Worm (Caenorhabditis elegans) whole organism, L4/young adult: ENCODE results near the gene pqm-1.
"Not testable (repeated sequence)": the region's sequence is repeated elsewhere in the genome, so short reads cannot be mapped to it uniquely, and the experiment has no call there.

Source experiments
- W03F9.2 ChIP-seq: fragments of 150-350 bp; optimal IDR thresholded peaks from 2 replicates; lab custom pipeline; 2014; ENCODE audit warnings: missing biosample characterization, missing genetic modification characterization
- dao-5 ChIP-seq: sonication (generic microtip); optimal IDR thresholded peaks from 2 replicates; lab custom pipeline; 2016; ENCODE audit warnings: missing genotype, missing genetic modification characterization, moderate library complexity, missing compliant biosample characterization
- him-1 ChIP-seq: sonication (generic microtip); optimal IDR thresholded peaks from 2 replicates; lab custom pipeline; 2016; ENCODE audit warnings: missing genotype, missing genetic modification reagents, missing genetic modification characterization, missing compliant biosample characterization

The pqm-1 gene

DNA sequence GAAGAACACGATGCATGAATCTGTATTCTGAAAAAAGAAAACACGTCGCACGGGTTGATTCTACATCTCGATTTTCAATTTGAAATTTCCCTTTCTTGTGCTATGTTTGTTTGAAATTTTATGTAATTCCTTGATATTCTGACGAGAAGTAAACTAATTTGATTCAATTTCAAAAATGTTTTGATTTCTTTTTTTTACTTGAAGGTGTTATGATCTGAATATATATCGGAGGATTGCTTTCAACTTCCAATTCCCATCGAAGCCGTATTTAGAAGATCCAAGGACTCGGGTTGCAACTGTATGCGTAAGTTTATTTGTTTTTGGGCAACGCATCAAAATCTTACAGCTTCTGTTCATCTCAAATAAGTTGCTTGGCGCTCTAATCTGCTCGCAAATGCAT is 25.0 kb downstream of the pqm-1 start, which contains the start of gene F40F8.1:
Gene F40F8.1, plus strand, starts transcription at position 301 of the 400 bp plus-strand sequence.
- TF ChIP-seq W03F9.2 (tag; lab: Kevin White, UChicago) (no peak), dao-5 (tag; lab: Kevin White, UChicago) (no peak), him-1 (no peak)

DNA sequence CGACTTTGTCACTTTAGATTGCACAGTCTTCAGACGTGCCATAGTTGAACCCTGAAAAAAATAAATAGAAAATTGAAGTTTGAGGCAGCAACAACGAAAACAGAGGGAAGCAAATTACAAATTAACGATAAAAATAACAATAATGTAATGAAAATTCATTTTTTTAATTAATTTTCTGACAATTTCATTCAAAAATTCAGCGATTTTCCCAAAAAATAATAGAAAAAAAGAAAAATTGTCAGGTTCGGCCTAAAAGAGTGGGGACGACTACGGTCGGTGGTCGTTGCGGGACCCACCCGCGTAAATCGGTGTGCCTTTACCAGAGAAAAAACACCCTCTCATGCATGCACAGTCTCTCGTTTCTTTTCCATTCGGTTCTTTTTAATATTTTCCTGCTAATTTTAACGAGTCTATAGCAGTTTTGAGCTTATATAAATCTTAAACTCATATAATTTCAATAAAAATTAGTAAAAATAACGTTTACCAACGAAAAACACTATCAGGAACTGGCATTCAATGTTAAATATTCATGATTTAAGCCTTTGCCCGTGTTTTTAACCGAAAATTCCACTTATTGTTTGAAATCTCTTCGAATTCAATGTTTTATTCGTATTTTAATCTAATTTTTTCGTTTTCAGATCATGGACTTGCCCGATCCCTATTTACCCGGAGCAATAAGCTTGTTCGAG is 25.9 kb downstream of the pqm-1 start, which contains the start of the genes rps-9 and lsm-1:
Gene rps-9, minus strand, starts transcription at position 51 of the 689 bp plus-strand sequence.
Gene lsm-1, plus strand, starts transcription at position 639 of the 689 bp plus-strand sequence.
- TF ChIP-seq him-1 (no peak), dao-5 (tag; lab: Kevin White, UChicago) (no peak), W03F9.2 (tag; lab: Kevin White, UChicago) (peak; percentile 63)

DNA sequence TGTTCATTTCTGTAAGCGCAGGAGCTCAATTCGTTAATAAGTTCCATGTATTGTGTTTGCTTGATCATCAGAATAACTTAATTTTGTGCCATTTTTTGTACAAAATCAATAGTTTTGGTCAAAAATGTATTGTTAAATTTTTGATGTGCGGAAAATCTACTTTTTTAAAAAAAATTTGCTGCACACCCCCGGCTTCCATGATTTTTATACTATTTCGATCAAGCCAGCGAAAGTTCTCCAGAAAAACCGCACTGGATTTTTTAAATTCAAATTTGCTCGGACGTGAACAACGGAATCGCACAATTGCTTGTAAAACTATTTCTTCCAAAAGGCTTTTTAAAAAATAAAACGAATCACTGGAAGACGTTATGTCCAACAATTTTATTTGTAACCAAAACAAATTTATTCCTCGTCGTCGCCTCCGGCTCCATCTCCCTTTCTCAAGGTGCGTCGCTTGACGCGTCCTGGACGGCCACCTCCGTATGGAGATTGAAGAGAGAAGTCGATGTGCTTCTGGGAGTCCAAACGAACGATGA is 27.3 kb downstream of the pqm-1 start:
- TF ChIP-seq dao-5 (tag; lab: Kevin White, UChicago) (no peak), W03F9.2 (tag; lab: Kevin White, UChicago) (no peak), him-1 (no peak)

DNA sequence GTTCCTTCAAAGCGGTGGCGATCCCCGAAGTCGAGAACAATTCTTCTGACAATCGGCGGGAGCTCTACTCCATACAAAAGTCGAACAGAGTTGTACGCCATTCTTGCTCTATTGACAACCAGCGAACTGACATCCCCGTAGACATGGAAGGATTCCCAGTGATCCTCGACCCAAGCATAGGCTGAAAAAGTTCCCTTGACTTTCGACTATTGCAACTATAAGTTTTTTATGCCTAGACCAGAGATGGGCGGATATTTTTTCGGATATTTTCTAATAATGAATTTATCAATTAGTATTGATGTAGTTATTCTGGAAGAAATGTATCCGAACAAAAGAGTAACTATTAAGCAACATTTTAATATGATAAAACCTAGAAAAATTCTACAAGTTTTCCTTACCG is 30.6 kb downstream of the pqm-1 start, which contains the start of gene W10C6.2:
Gene W10C6.2, minus strand, starts transcription at position 101 of the 400 bp plus-strand sequence.
- not testable (repeated sequence) for TF ChIP-seq dao-5 (tag; lab: Kevin White, UChicago); W03F9.2 (tag; lab: Kevin White, UChicago); him-1

DNA sequence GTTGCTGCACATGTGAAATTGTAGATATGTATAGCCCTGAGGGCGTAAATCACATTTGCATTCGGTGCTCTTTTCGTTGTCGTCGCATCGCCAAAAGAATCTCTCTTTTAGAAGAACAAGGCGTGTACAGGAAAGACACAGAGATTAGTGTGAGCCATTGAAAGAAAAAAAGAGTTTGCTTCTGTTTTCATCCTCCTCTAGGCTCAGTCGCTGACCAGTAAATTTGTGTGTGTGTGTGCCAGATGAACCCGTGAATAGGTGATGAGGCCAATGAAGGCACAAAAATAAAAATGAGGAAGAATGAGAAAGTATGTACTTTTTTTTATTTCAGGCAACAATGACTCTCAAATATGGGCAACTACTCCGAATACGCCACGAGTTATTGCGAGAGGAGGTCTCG is 40.0 kb downstream of the pqm-1 start, which contains the start of gene mat-2:
Gene mat-2, plus strand, starts transcription at position 301 of the 400 bp plus-strand sequence.
- TF ChIP-seq him-1 (no peak), dao-5 (tag; lab: Kevin White, UChicago) (no peak), W03F9.2 (tag; lab: Kevin White, UChicago) (no peak)

DNA sequence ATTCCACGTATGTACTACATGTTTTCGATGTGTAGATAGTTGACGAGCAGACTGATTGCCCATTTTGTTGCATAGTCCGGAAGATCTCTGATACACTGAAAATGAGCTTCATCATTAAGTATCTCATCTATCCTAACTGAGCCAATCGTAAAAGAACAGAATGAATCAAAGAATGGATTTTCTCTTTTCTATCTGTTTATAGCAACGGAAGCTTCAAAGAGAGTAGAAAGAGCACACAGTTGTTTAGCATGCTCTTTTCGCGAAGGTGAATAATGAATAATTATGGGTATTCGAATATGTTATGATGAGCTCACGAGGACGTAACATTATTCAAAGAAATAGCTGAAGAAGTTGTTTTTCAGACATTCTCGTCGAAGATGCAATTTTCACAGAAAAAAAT is 41.3 kb downstream of the pqm-1 start, which contains the start of gene glb-4:
Gene glb-4, minus strand, starts transcription at position 101 of the 400 bp plus-strand sequence.
- no peak for TF ChIP-seq W03F9.2 (tag; lab: Kevin White, UChicago)

DNA sequence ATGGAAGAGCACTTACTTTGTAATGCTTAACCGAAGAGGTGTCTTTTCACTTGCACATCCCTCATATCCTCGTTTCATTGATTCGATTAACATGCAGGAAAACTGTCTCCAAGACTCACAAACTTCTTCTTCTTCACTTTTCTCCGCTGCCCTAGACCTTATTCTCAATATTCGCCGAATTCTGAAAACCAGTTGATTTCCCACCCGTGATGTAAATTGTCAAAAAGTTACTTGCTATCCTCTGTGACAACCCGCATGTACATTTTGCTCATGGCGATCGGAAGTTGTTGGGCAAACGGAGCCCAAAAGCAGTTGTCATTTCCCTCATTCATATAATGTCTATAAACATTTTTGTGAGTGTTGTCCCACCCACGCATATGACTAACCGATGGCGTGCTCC is 42.0 kb downstream of the pqm-1 start:
- no peak for TF ChIP-seq dao-5 (tag; lab: Kevin White, UChicago)
- TF ChIP-seq W03F9.2 (tag; lab: Kevin White, UChicago) = no peak
- TF ChIP-seq him-1 = no peak

DNA sequence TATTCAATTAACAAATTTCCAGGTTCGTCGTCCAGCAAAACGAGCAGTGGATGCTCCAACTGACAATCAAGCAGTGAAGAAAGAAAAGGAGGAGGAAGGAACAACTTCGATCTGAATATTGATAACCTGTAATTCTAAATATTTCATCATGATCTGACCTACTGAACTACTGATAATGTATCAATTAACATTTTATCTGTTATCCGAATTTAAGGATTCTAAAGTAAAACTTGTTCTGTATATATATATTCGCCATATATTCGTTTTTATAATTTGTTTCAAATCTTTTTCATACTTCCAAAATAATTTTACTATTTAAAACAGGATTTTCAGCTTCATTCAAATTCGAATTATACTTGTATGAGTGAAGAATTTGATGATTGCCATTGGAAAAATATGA is 44.6 kb downstream of the pqm-1 start, which contains the start of gene apc-17:
Gene apc-17, plus strand, starts transcription at position 301 of the 400 bp plus-strand sequence.
- TF ChIP-seq him-1 (no peak), W03F9.2 (tag; lab: Kevin White, UChicago) (no peak), dao-5 (tag; lab: Kevin White, UChicago) (no peak)

DNA sequence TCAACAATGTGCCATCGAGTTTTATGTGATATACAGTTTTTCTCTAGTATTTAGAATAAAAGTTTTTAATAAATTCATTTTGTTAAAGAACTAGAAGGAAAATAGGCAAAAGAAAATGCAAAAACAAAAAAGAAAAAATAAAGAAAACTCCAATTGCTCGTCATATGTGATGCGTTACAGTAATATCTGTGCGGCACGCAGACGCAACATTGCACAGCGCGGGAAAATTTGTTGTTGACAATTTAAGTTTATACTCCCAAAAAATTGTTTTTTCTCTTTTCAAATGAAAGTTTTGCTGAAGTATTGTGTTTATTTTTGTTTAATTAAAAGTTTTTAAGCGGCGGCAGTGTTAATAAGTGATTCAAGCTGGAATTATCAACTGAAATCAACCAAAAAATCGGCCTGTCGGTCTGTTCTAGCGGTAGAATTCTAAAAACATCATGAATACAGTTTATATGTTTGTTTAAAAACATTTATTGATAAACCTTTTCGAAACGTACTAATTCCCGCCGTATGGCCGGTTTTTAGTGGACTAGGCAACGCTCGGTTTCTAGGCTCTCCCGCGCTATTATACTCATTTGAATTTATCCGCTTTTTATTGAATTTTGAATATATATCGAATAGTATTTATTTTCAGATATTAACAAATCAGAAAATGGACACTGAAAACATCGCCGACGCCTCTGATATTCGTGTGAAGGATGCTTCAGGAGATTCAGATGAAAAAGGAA is 46.2 kb downstream of the pqm-1 start, which contains the start of gene nasp-1:
Gene nasp-1, plus strand, starts transcription at position 632 of the 731 bp plus-strand sequence.
- TF ChIP-seq him-1 = no peak
- TF ChIP-seq dao-5 (tag; lab: Kevin White, UChicago) = no peak
- peak; percentile 8 for TF ChIP-seq W03F9.2 (tag; lab: Kevin White, UChicago)

DNA sequence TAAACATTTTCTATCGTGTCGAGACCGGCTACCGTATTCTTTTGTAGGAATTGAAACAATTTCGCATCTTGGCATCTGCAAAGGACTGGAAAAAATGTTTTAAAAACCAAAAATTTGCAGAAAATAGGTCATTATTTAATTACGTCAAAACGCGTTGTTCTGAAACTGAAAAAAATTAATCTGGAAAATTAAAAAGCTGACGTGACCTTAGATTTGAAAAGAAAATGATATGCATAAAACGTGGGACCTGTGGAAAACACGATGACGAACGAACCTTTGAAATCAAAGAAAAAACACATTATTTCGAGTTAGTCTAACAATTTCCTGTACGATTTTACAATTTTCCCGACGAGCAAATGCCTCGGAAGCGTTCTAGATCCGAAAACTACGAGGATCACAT is 48.2 kb downstream of the pqm-1 start, which contains the start of gene C09H10.9:
Gene C09H10.9, plus strand, starts transcription at position 301 of the 400 bp plus-strand sequence.
- TF ChIP-seq W03F9.2 (tag; lab: Kevin White, UChicago) (no peak), dao-5 (tag; lab: Kevin White, UChicago) (no peak), him-1 (no peak)

DNA sequence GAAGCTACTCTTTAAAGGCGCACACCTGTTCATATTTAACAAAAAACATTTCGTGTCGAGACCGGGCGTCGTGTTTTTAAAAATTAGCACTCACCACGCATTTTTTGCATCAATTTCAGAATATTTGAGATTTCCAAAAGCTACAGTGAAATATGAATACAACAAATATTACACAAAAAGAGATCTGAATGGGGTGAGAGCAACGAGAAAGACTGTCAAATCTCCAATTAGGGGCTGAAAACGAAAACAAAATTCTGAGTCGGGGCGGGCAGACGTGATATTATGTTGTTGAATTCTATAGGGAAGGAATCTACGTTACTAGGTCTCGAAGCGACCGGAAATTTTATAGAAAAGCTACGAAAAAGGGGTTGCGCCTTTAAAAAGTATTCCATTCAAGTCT is 48.7 kb downstream of the pqm-1 start, which contains the start of gene C09H10.5:
Gene C09H10.5, minus strand, starts transcription at position 101 of the 400 bp plus-strand sequence.
- TF ChIP-seq W03F9.2 (tag; lab: Kevin White, UChicago) (no peak), him-1 (no peak), dao-5 (tag; lab: Kevin White, UChicago) (no peak)

DNA sequence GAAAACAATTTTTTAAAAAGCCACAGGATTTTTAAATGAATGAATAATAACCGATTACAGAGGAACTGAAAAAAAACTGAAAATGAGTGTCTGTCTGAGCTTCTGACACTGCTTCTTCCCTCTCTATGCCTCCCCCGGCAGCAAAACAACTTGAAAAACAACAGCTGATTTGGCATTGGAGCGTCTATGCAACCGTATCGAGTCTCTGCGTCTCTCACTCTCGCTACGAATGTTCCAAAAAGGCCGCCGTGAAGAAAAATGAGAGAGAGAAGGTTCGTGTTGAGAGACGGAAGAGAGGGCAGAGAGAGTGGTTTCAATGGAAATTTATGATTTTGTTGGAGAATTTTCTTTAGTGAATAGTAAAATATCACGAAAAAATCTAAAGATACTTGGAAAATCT is 49.3 kb downstream of the pqm-1 start:
- no peak for TF ChIP-seq dao-5 (tag; lab: Kevin White, UChicago)
- no peak for TF ChIP-seq him-1
- TF ChIP-seq W03F9.2 (tag; lab: Kevin White, UChicago) = peak; percentile 64

DNA sequence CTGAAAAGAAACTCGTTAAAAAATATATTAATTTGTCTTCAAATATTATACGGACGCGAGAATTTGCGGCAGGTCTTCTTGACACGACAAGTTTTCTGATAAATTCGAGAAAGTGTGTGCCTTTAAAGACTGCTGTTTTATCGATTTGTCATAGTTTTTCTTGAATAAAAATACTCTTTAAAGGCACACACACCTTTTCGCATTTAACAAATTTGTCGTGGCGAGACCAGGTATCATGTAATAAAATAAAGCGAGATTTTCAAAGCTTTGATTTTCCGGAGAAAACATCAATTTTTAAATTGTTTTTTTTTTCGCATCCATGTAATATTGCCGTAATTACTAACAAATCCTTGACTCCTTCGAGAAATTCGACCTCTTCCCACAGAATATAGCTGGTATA is 51.2 kb downstream of the pqm-1 start:
- TF ChIP-seq W03F9.2 (tag; lab: Kevin White, UChicago) (no peak), dao-5 (tag; lab: Kevin White, UChicago) (no peak), him-1 (no peak)
